Worm (Caenorhabditis elegans): ENCODE measurements around the gene T01D3.1.

ce11 chrV:13725574-13725973, 35.9 kb downstream of the T01D3.1 start, which contains the start of gene fbxa-181:
- no peak for TF ChIP-seq ZK546.5 (tag; optimal IDR thresholded peaks at IDR 0.05)
- TF ChIP-seq lin-13 (GFP tag; optimal IDR thresholded peaks at IDR 0.05), result no peak
